Worm (Caenorhabditis elegans): Measurements from ENCODE around the gene F17C11.12.

Gene F17C11.12

ce11 chrV:10898107-10898506 is 38.6 kb downstream of the F17C11.12 start, which contains the start of gene F32D8.7:
TSS of gene F32D8.7 (plus strand) at chrV:10898435.
- TF ChIP-seq fax-1 (tag; optimal IDR thresholded peaks at IDR 0.05) (no peak), che-1 (tag; optimal IDR thresholded peaks at IDR 0.05) (no peak), pax-1 (tag; optimal IDR thresholded peaks at IDR 0.05) (no peak), ceh-31 (tag; optimal IDR thresholded peaks at IDR 0.05) (no peak), lin-11 (tag; optimal IDR thresholded peaks at IDR 0.05) (no peak), tbx-7 (tag; optimal IDR thresholded peaks at IDR 0.05) (no peak), elt-2 (tag; optimal IDR thresholded peaks at IDR 0.05) (no peak), T23F11.4 (GFP tag; optimal IDR thresholded peaks at IDR 0.05) (no peak), pha-2 (tag; optimal IDR thresholded peaks at IDR 0.05) (no peak), unc-86 (tag; optimal IDR thresholded peaks at IDR 0.05) (no peak), fkh-10 (GFP tag; optimal IDR thresholded peaks at IDR 0.05) (no peak), rnt-1 (tag; optimal IDR thresholded peaks at IDR 0.05) (no peak), ceh-22 (tag; optimal IDR thresholded peaks at IDR 0.05) (no peak), pqm-1 (tag; optimal IDR thresholded peaks at IDR 0.05) (no peak), ceh-2 (tag; optimal IDR thresholded peaks at IDR 0.05) (no peak)

ce11 chrV:10897172-10897571 is 39.5 kb downstream of the F17C11.12 start:
- TF ChIP-seq ceh-34 (tag; optimal IDR thresholded peaks at IDR 0.05) = peak; percentile 89
- peak; percentile 95 for TF ChIP-seq dve-1 (tag; optimal IDR thresholded peaks at IDR 0.05)
- peak; percentile 26 for TF ChIP-seq tbx-7 (tag; optimal IDR thresholded peaks at IDR 0.05)
- peak; percentile 51 for TF ChIP-seq pqm-1 (tag; optimal IDR thresholded peaks at IDR 0.05)
- TF ChIP-seq C38D4.7 (GFP tag; optimal IDR thresholded peaks at IDR 0.05) = peak; percentile 4
- peak; percentile 73 for TF ChIP-seq C08G9.2 (tag; optimal IDR thresholded peaks at IDR 0.05)
- peak; percentile 36 for TF ChIP-seq lin-11 (tag; optimal IDR thresholded peaks at IDR 0.05)
- 0 out of 2 replicates have a peak, but pooled peaks have one; percentile 36 for TF ChIP-seq unc-3 (GFP tag; conservative IDR thresholded peaks at IDR 0.05)
- TF ChIP-seq unc-3 (tag; optimal IDR thresholded peaks at IDR 0.05) = no peak
- TF ChIP-seq ceh-6 (GFP tag; optimal IDR thresholded peaks at IDR 0.05) = peak; percentile 4
- TF ChIP-seq tbx-2 (tag; optimal IDR thresholded peaks at IDR 0.05) = peak; percentile 92
- TF ChIP-seq gmeb-2 (tag; optimal IDR thresholded peaks at IDR 0.05) = peak; percentile 75
- TF ChIP-seq ceh-48 (tag; optimal IDR thresholded peaks at IDR 0.05) = peak; percentile 49
- no peak for TF ChIP-seq npax-4 (tag; optimal IDR thresholded peaks at IDR 0.05)
- peak; percentile 85 for TF ChIP-seq rnt-1 (tag; optimal IDR thresholded peaks at IDR 0.05)
- peak; percentile 7 for TF ChIP-seq nhr-11 (tag; optimal IDR thresholded peaks at IDR 0.05)
- peak; percentile 21 for TF ChIP-seq T23F11.4 (GFP tag; optimal IDR thresholded peaks at IDR 0.05)
- no peak for TF ChIP-seq ama-1 (optimal IDR thresholded peaks at IDR 0.05)
- peak; percentile 74 for TF ChIP-seq unc-86 (tag; optimal IDR thresholded peaks at IDR 0.05)
- no peak for TF ChIP-seq mec-3 (tag; optimal IDR thresholded peaks at IDR 0.05; ENCODE audit: borderline replicate concordance)
- no peak; the same call in 1 of the 2 replicates for TF ChIP-seq sox-2 (GFP tag; IDR thresholded peaks at IDR 0.05)
- no peak for TF ChIP-seq nhr-232 (tag; optimal IDR thresholded peaks at IDR 0.05)
- TF ChIP-seq ceh-24 (tag; optimal IDR thresholded peaks at IDR 0.05) = no peak
- peak; percentile 47; the same call in 1 of the 2 replicates for TF ChIP-seq ceh-45 (GFP tag; IDR thresholded peaks at IDR 0.05)
- TF ChIP-seq elt-4 (tag; optimal IDR thresholded peaks at IDR 0.05) = no peak
- peak; percentile 85 for TF ChIP-seq ref-2 (tag; optimal IDR thresholded peaks at IDR 0.05)
- TF ChIP-seq ttx-3 (tag; optimal IDR thresholded peaks at IDR 0.05) = no peak
- peak; percentile 47 for TF ChIP-seq syd-9 (tag; optimal IDR thresholded peaks at IDR 0.05)
- peak; percentile 66 for TF ChIP-seq F13H6.1 (tag; optimal IDR thresholded peaks at IDR 0.05)
- peak; percentile 77 for TF ChIP-seq ceh-14 (tag; optimal IDR thresholded peaks at IDR 0.05)
- peak; percentile 68 for TF ChIP-seq ztf-16 (tag; optimal IDR thresholded peaks at IDR 0.05)
- TF ChIP-seq hlh-15 (tag; optimal IDR thresholded peaks at IDR 0.05) = no peak
- peak; percentile 83 for TF ChIP-seq ceh-30 (tag; optimal IDR thresholded peaks at IDR 0.05)
- TF ChIP-seq hlh-13 (GFP tag; optimal IDR thresholded peaks at IDR 0.05) = no peak
- TF ChIP-seq dmd-4 (tag; optimal IDR thresholded peaks at IDR 0.05; ENCODE audit: borderline replicate concordance) = peak; percentile 23
- peak; percentile 80 for TF ChIP-seq ets-4 (tag; optimal IDR thresholded peaks at IDR 0.05)
- peak; percentile 67 for TF ChIP-seq eyg-1 (tag; optimal IDR thresholded peaks at IDR 0.05)
- TF ChIP-seq ceh-22 (tag; optimal IDR thresholded peaks at IDR 0.05) = no peak
- peak; percentile 79 for TF ChIP-seq madf-2 (tag; optimal IDR thresholded peaks at IDR 0.05)
- peak; percentile 52 for TF ChIP-seq sox-4 (tag; optimal IDR thresholded peaks at IDR 0.05)
- TF ChIP-seq che-1 (tag; optimal IDR thresholded peaks at IDR 0.05) = peak; percentile 66
- TF ChIP-seq elt-2 (tag; optimal IDR thresholded peaks at IDR 0.05) = peak; percentile 82
- peak; percentile 57 for TF ChIP-seq lim-6 (tag; optimal IDR thresholded peaks at IDR 0.05)
- peak; percentile 40 for TF ChIP-seq fkh-6 (tag; optimal IDR thresholded peaks at IDR 0.05)
- peak; percentile 54 for TF ChIP-seq pha-2 (tag; optimal IDR thresholded peaks at IDR 0.05)
- peak; percentile 53 for TF ChIP-seq hlh-8 (tag; optimal IDR thresholded peaks at IDR 0.05)

All from whole organism, late embryonic.